Fruit fly (Drosophila melanogaster): ENCODE data around the gene sn.

DNA sequence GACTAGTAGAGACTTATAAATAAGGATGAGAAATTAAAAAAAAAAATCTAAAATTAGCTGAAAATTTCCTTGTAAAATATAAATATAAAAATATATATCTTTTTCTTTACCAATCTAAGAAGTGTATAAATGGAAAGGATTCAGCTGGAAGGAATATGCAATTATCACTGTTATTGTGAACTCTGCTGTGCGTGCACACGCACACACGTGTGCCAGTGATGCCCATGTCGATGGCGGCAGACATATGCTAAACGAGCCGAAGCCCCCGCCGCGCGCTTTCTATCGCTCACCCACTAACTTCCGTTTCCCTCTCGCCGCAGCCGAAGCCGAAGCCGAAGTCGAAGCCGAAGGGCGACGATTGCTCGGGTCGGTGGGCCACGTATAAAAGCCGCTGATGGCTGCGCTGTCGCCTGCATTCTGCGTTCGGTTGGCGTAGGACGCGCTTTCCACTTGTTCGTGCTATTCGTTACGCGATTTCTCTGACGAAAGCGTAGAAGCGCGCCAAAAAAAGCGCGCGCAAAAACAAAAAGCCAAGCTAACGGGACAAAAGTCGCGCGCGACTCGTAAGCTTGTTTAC is 31.4 kb downstream of the sn start, which contains the start of gene Tbh:
- TF ChIP-seq N (GFP tag; optimal IDR thresholded peaks at IDR 0.05) = no peak
- TF ChIP-seq psq (GFP tag; optimal IDR thresholded peaks at IDR 0.05) = no peak
- TF ChIP-seq h (GFP tag; optimal IDR thresholded peaks at IDR 0.05) = no peak
- no peak for TF ChIP-seq dsf (GFP tag; optimal IDR thresholded peaks at IDR 0.05; ENCODE audit: borderline replicate concordance)
- no peak for TF ChIP-seq Dif (GFP tag; optimal IDR thresholded peaks at IDR 0.05; ENCODE audit: partially characterized antibody)
- TF ChIP-seq lola (GFP tag; optimal IDR thresholded peaks at IDR 0.05) = no peak
- TF ChIP-seq sv (GFP tag; optimal IDR thresholded peaks at IDR 0.05) = no peak
- TF ChIP-seq rgr (GFP tag; optimal IDR thresholded peaks at IDR 0.05) = no peak

All from whole organism, wandering third instar larva.